Worm (Caenorhabditis elegans): ENCODE data around the gene C49F5.13.

- TF ChIP-seq ceh-91 (GFP tag; IDR thresholded peaks at IDR 0.05) (no peak), ceh-58 (GFP tag; IDR thresholded peaks at IDR 0.05) (no peak)
Measured at ce11 chrX:11996606-11997005, 35.4 kb downstream of the C49F5.13 start.

Measured in whole organism, young adult.